Fruit fly (Drosophila melanogaster) whole organism, embryonic: ENCODE results near the gene CG13108.

Source experiments
- ATbp ChIP-seq: fragments of 200-800 bp; sonication (Bioruptor generic); optimal IDR thresholded peaks from 2 replicates; lab custom pipeline; 2017; ENCODE audit warnings: missing biosample characterization, mild to moderate bottlenecking, missing genetic modification characterization, missing genetic modification reagents
- Atf6 ChIP-seq: fragments of 200-800 bp; sonication (Bioruptor generic); IDR thresholded peaks from 2 replicates; pipeline ENCODE4 v1.3.6; 2022; ENCODE audit warnings: missing biosample characterization, missing genetic modification characterization
- B-H1 ChIP-seq: fragments of 200-800 bp; sonication (Bioruptor generic); IDR thresholded peaks from 3 replicates; pipeline ENCODE4 v1.3.6; 2022; ENCODE audit warnings: missing biosample characterization, missing genetic modification characterization
- CG1024 ChIP-seq: fragments of 200-800 bp; sonication (Bioruptor generic); IDR thresholded peaks from 2 replicates; pipeline ENCODE4 v1.3.6; 2022; ENCODE audit warnings: missing biosample characterization, missing genetic modification characterization
- CG10274 ChIP-seq: fragments of 200-800 bp; sonication (Bioruptor generic); optimal IDR thresholded peaks from 3 replicates; lab custom pipeline; 2017; ENCODE audit warnings: missing biosample characterization, mild to moderate bottlenecking, missing genetic modification characterization
- CG10321 ChIP-seq: fragments of 200-800 bp; sonication (Bioruptor generic); IDR thresholded peaks from 2 replicates; pipeline ENCODE4 v1.3.6; 2022; ENCODE audit warnings: missing biosample characterization, missing genetic modification characterization
- CG10959 ChIP-seq: fragments of 200-800 bp; sonication (Bioruptor generic); IDR thresholded peaks from 2 replicates; pipeline ENCODE4 v1.3.6; 2022; ENCODE audit warnings: missing biosample characterization, missing genetic modification characterization
- CG10979 ChIP-seq: fragments of 200-800 bp; sonication (Bioruptor generic); optimal IDR thresholded peaks from 2 replicates; lab custom pipeline; 2018; ENCODE audit warnings: missing biosample characterization, mild to moderate bottlenecking, missing genetic modification characterization, moderate library complexity
- CG11398 ChIP-seq: fragments of 200-800 bp; sonication (Bioruptor generic); optimal IDR thresholded peaks from 2 replicates; lab custom pipeline; 2016; ENCODE audit warnings: missing biosample characterization, missing genetic modification characterization
- CG11560 ChIP-seq: fragments of 200-800 bp; sonication (Bioruptor generic); IDR thresholded peaks from 3 replicates; pipeline ENCODE4 v1.3.6; 2022; ENCODE audit warnings: missing biosample characterization, missing genetic modification characterization
- CG15011 ChIP-seq: fragments of 200-800 bp; sonication (Bioruptor generic); optimal IDR thresholded peaks from 3 replicates; lab custom pipeline; 2018; ENCODE audit warnings: missing biosample characterization, mild to moderate bottlenecking, missing genetic modification characterization
- CG15696 ChIP-seq: fragments of 200-800 bp; sonication (Bioruptor generic); optimal IDR thresholded peaks from 2 replicates; lab custom pipeline; 2019; ENCODE audit warnings: missing biosample characterization, mild to moderate bottlenecking, missing genetic modification characterization, moderate library complexity
- CG17568 ChIP-seq: fragments of 200-800 bp; sonication (Bioruptor generic); optimal IDR thresholded peaks from 2 replicates; lab custom pipeline; 2018; ENCODE audit warnings: missing biosample characterization, mild to moderate bottlenecking, missing genetic modification characterization, moderate library complexity
- CG1792 ChIP-seq: fragments of 200-800 bp; sonication (Bioruptor generic); optimal IDR thresholded peaks from 2 replicates; lab custom pipeline; 2016; ENCODE audit warnings: missing biosample characterization, missing genetic modification characterization
- CG30403 ChIP-seq: fragments of 200-800 bp; sonication (Bioruptor generic); optimal IDR thresholded peaks from 3 replicates; lab custom pipeline; 2016; ENCODE audit warnings: missing biosample characterization, missing genetic modification characterization
- CG34224 ChIP-seq: fragments of 200-800 bp; sonication (Bioruptor generic); IDR thresholded peaks from 3 replicates; pipeline ENCODE4 v1.3.6; 2022; ENCODE audit warnings: missing biosample characterization, missing genetic modification characterization; ENCODE audit not compliant: partially characterized antibody
- CG3838 ChIP-seq: fragments of 200-800 bp; sonication (Bioruptor generic); optimal IDR thresholded peaks from 3 replicates; lab custom pipeline; 2016; ENCODE audit warnings: missing biosample characterization, missing genetic modification characterization
- CG4360 ChIP-seq: fragments of 200-800 bp; sonication (Bioruptor generic); IDR thresholded peaks from 2 replicates; pipeline ENCODE4 v1.3.6; 2022; ENCODE audit warnings: missing biosample characterization, missing genetic modification characterization
- CG4730 ChIP-seq: fragments of 200-800 bp; sonication (Bioruptor generic); IDR thresholded peaks from 2 replicates; pipeline ENCODE4 v1.3.6; 2022; ENCODE audit warnings: missing biosample characterization, missing genetic modification characterization
- CG5953 ChIP-seq: fragments of 200-800 bp; sonication (Bioruptor generic); IDR thresholded peaks from 2 replicates; pipeline ENCODE4 v1.3.6; 2022; ENCODE audit warnings: missing biosample characterization, missing genetic modification characterization
- Doc2 ChIP-seq: fragments of 200-800 bp; sonication (Bioruptor generic); IDR thresholded peaks from 2 replicates; pipeline ENCODE4 v1.3.6; 2022; ENCODE audit warnings: missing biosample characterization, missing genetic modification characterization
- Doc3 ChIP-seq: fragments of 200-800 bp; sonication (Bioruptor generic); IDR thresholded peaks from 3 replicates; pipeline ENCODE4 v1.3.6; 2022; ENCODE audit warnings: missing biosample characterization, missing genetic modification characterization; ENCODE audit not compliant: partially characterized antibody
- Dref ChIP-seq: fragments of 200-800 bp; sonication (Bioruptor generic); IDR thresholded peaks from 2 replicates; pipeline ENCODE4 v1.3.6; 2022; ENCODE audit warnings: missing biosample characterization, missing genetic modification characterization
- Drgx ChIP-seq: fragments of 200-800 bp; sonication (Bioruptor generic); IDR thresholded peaks from 2 replicates; pipeline ENCODE4 v1.3.6; 2022; ENCODE audit warnings: missing biosample characterization, missing genetic modification characterization
- HLHmδ ChIP-seq: fragments of 200-800 bp; sonication (Bioruptor generic); optimal IDR thresholded peaks from 2 replicates; lab custom pipeline; 2018; ENCODE audit warnings: missing biosample characterization, mild to moderate bottlenecking, missing genetic modification characterization, moderate library complexity
- Hr51 ChIP-seq, 2 experiments: fragments of 200-800 bp; sonication (Bioruptor generic); optimal IDR thresholded peaks; 2 replicates in 1 of 2; 3 replicates in 1 of 2; lab custom pipeline; 2016 to 2018; ENCODE audit warnings: missing biosample characterization in 2 of 2, missing genetic modification characterization in 2 of 2, mild to moderate bottlenecking in 1 of 2, moderate library complexity in 1 of 2
- Hr78 ChIP-seq, 2 experiments: fragments of 200-800 bp in 1 of 2; fragments of >200 bp in 1 of 2; sonication (Bioruptor generic) in 1 of 2; optimal IDR thresholded peaks; 2 replicates each; lab custom pipeline; 2017 to 2019; ENCODE audit warnings: missing biosample characterization in 2 of 2, missing genetic modification characterization in 2 of 2, mild to moderate bottlenecking in 1 of 2, moderate library complexity in 1 of 2
- NC2β ChIP-seq: fragments of 200-800 bp; sonication (Bioruptor generic); optimal IDR thresholded peaks from 2 replicates; lab custom pipeline; 2016; ENCODE audit warnings: missing biosample characterization, missing genetic modification characterization
- Xrp1 ChIP-seq: fragments of 200-800 bp; sonication (Bioruptor generic); IDR thresholded peaks from 2 replicates; pipeline ENCODE4 v1.3.6; 2022; ENCODE audit warnings: missing biosample characterization, missing genetic modification characterization
- ara ChIP-seq: fragments of 200-800 bp; sonication (Bioruptor generic); IDR thresholded peaks from 2 replicates; pipeline ENCODE4 v1.3.6; 2022; ENCODE audit warnings: missing biosample characterization, missing genetic modification characterization
- bowl ChIP-seq: fragments of 200-800 bp; sonication (Bioruptor generic); IDR thresholded peaks from 2 replicates; pipeline ENCODE4 v1.3.6; 2022; ENCODE audit warnings: missing biosample characterization, missing genetic modification characterization
- cas ChIP-seq: fragments of 200-800 bp; sonication (Bioruptor generic); IDR thresholded peaks from 2 replicates; pipeline ENCODE4 v1.3.6; 2022; ENCODE audit warnings: missing biosample characterization, missing genetic modification characterization
- da ChIP-seq: fragments of 200-800 bp; sonication (Bioruptor generic); optimal IDR thresholded peaks from 2 replicates; lab custom pipeline; 2016; ENCODE audit warnings: missing biosample characterization, missing genetic modification characterization
- dysf ChIP-seq: fragments of 200-800 bp; sonication (Bioruptor generic); IDR thresholded peaks from 3 replicates; pipeline ENCODE4 v1.3.6; 2022; ENCODE audit warnings: missing biosample characterization, missing genetic modification characterization
- fd96Cb ChIP-seq: fragments of 200-800 bp; sonication (Bioruptor generic); optimal IDR thresholded peaks from 2 replicates; lab custom pipeline; 2018; ENCODE audit warnings: missing biosample characterization, mild to moderate bottlenecking, missing genetic modification characterization, moderate library complexity
- gfzf ChIP-seq: fragments of 200-800 bp; sonication (Bioruptor generic); optimal IDR thresholded peaks from 2 replicates; lab custom pipeline; 2016; ENCODE audit warnings: missing biosample characterization, mild to moderate bottlenecking, missing genetic modification characterization, moderate library complexity
- gsb ChIP-seq: fragments of 200-800 bp; sonication (Bioruptor generic); IDR thresholded peaks from 2 replicates; pipeline ENCODE4 v1.3.6; 2022; ENCODE audit warnings: missing biosample characterization, missing genetic modification characterization
- ham ChIP-seq: fragments of 200-800 bp; sonication (Bioruptor generic); IDR thresholded peaks from 2 replicates; pipeline ENCODE4 v1.3.6; 2022; ENCODE audit warnings: missing biosample characterization, missing genetic modification characterization
- insv ChIP-seq, 2 experiments: fragments of 200-800 bp; sonication (Bioruptor generic); optimal IDR thresholded peaks; 3 replicates each; lab custom pipeline; 2016 to 2018; ENCODE audit warnings: missing biosample characterization in 2 of 2, missing genetic modification characterization in 2 of 2
- lmd ChIP-seq: fragments of 200-800 bp; sonication (Bioruptor generic); IDR thresholded peaks from 2 replicates; pipeline ENCODE4 v1.3.6; 2022; ENCODE audit warnings: missing biosample characterization, missing genetic modification characterization
- lov ChIP-seq, 2 experiments: fragments of 200-800 bp in 1 of 2; fragments of >200 bp in 1 of 2; sonication (Bioruptor generic) in 1 of 2; IDR thresholded peaks in 1 of 2; optimal IDR thresholded peaks in 1 of 2; 2 replicates in 1 of 2; 3 replicates in 1 of 2; pipeline versions ENCODE4 v1.3.6 to Lab custom; 2017 to 2022; ENCODE audit warnings: missing biosample characterization in 1 of 2, missing genetic modification characterization in 1 of 2
- maf-S ChIP-seq: fragments of 200-800 bp; sonication (Bioruptor generic); optimal IDR thresholded peaks from 2 replicates; lab custom pipeline; 2016; ENCODE audit warnings: missing biosample characterization, missing genetic modification characterization
- mirr ChIP-seq: fragments of 200-800 bp; sonication (Bioruptor generic); optimal IDR thresholded peaks from 3 replicates; lab custom pipeline; 2018; ENCODE audit warnings: missing biosample characterization, mild to moderate bottlenecking, missing genetic modification characterization
- ranshi ChIP-seq: fragments of 200-800 bp; sonication (Bioruptor generic); IDR thresholded peaks from 2 replicates; pipeline ENCODE4 v1.3.6; 2022; ENCODE audit warnings: missing biosample characterization, missing genetic modification characterization
- stwl ChIP-seq: fragments of 200-800 bp; sonication (Bioruptor generic); optimal IDR thresholded peaks from 3 replicates; lab custom pipeline; 2018; ENCODE audit warnings: missing biosample characterization, mild to moderate bottlenecking, missing genetic modification characterization, moderate library complexity
- tll ChIP-seq, 2 experiments: fragments of 200-800 bp in 1 of 2; fragments of >200 bp in 1 of 2; sonication (Bioruptor generic) in 1 of 2; optimal IDR thresholded peaks; 2 replicates each; lab custom pipeline; 2017 to 2019; ENCODE audit warnings: missing biosample characterization in 2 of 2, missing genetic modification characterization in 2 of 2, mild to moderate bottlenecking in 1 of 2, moderate library complexity in 1 of 2
- tup ChIP-seq: fragments of 200-800 bp; sonication (Bioruptor generic); optimal IDR thresholded peaks from 2 replicates; lab custom pipeline; 2016; ENCODE audit warnings: missing biosample characterization, mild to moderate bottlenecking, missing genetic modification characterization, moderate library complexity
- zf30C ChIP-seq: fragments of 200-800 bp; sonication (Bioruptor generic); optimal IDR thresholded peaks from 3 replicates; lab custom pipeline; 2018; ENCODE audit warnings: missing biosample characterization, mild to moderate bottlenecking, missing genetic modification characterization

Gene CG13108

DNA sequence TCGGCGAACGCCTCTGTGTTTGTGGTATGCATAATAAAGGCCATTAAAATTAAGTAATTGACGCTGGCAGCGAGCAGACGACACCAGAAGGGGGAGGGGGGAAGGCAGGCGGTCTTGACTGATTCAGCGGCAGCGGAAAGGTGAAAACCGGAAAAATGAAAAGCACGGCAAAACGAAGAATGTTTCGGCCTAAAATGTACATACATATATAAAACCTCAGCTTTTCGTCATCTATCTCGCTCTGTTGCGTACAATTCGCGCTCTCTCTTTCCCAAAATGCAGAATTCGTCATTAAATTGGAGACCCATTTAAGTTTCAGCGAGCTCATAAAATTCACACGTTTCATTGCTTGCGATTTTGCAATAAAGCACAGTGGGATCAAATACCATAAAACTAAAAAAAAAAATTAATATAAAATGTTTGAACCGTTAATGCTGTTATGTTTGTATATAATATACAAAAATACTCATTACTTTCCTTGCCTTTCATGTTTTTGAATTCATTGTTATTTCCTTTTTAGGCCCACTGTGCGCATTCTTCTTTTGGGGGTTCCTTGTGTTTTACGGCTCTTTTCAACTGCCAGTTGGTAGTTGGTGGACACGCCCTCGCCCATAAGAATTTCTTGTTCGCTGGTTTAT, 4.1 kb downstream of the CG13108 start (continued):
- TF ChIP-seq gfzf (GFP tag; lab: Kevin White, UChicago) (no peak), CG10321 (GFP tag; lab: Robert Waterston, UW) (peak; percentile 44; the same call in 1 of the 2 replicates), da (GFP tag; lab: Kevin White, UChicago) (no peak), CG10274 (GFP tag; lab: Kevin White, UChicago) (no peak), ara (GFP tag; lab: Robert Waterston, UW) (peak; percentile 68; the same call in 1 of the 2 replicates), maf-S (GFP tag; lab: Kevin White, UChicago) (no peak), B-H1 (GFP tag; lab: Robert Waterston, UW) (peak; percentile 54; the same call in 1 of the 3 replicates), CG30403 (GFP tag; lab: Kevin White, UChicago) (peak; percentile 67), Xrp1 (peak; percentile 90), HLHmδ (GFP tag; lab: Kevin White, UChicago) (no peak), lov (optimal IDR thresholded peaks at IDR 0.05; lab: Kevin White, UChicago) (no peak), lov (GFP tag; IDR thresholded peaks at IDR 0.05; lab: Robert Waterston, UW) (0 out of 3 replicates have a peak, but pooled peaks have one; percentile 57), tup (GFP tag; lab: Kevin White, UChicago) (no peak), ranshi (peak; percentile 64; the same call in 1 of the 2 replicates), stwl (tag; lab: Kevin White, UChicago) (peak; percentile 10), Drgx (GFP tag; lab: Robert Waterston, UW) (peak; percentile 75), CG4730 (peak; percentile 43; the same call in 1 of the 2 replicates), fd96Cb (tag; lab: Kevin White, UChicago) (peak; percentile 71), dysf (GFP tag; lab: Robert Waterston, UW) (peak; percentile 83; the same call in 2 of the 3 replicates), Doc2 (GFP tag; lab: Robert Waterston, UW) (no peak), CG10979 (tag; lab: Kevin White, UChicago) (peak; percentile 80), CG11560 (tag; lab: Robert Waterston, UW) (no peak), Hr51 (GFP tag; optimal IDR thresholded peaks at IDR 0.05; lab: Kevin White, UChicago) (peak in 1 of 2 experiments; percentile 72), NC2β (GFP tag; lab: Kevin White, UChicago) (peak; percentile 20), CG10959 (GFP tag; lab: Robert Waterston, UW) (peak; percentile 52; the same call in 1 of the 2 replicates), bowl (GFP tag; lab: Robert Waterston, UW) (peak; percentile 57; the same call in 1 of the 2 replicates), CG1024 (GFP tag; lab: Robert Waterston, UW) (peak; percentile 70; the same call in 1 of the 2 replicates), ATbp (peak; percentile 75), Hr78 (GFP tag; optimal IDR thresholded peaks at IDR 0.05; lab: Kevin White, UChicago) (no peak), Dref (GFP tag; lab: Robert Waterston, UW) (no peak), CG11398 (GFP tag; lab: Kevin White, UChicago) (no peak), tll (GFP tag; optimal IDR thresholded peaks at IDR 0.05; lab: Kevin White, UChicago) (no peak), lmd (peak; percentile 75; the same call in 1 of the 2 replicates), gsb (GFP tag; lab: Robert Waterston, UW) (no peak), CG15011 (peak; percentile 24), cas (no peak), CG15696 (peak; percentile 32), ham (GFP tag; lab: Robert Waterston, UW) (no peak), zf30C (no peak), CG5953 (GFP tag; lab: Robert Waterston, UW) (peak; percentile 65; the same call in 1 of the 2 replicates), mirr (no peak), Doc3 (GFP tag; lab: Robert Waterston, UW) (0 out of 3 replicates have a peak, but pooled peaks have one; percentile 12), insv (GFP tag; optimal IDR thresholded peaks at IDR 0.05; lab: Kevin White, UChicago) (no peak), CG17568 (GFP tag; lab: Kevin White, UChicago) (no peak), CG1792 (GFP tag; lab: Kevin White, UChicago) (peak; percentile 9), CG4360 (GFP tag; lab: Robert Waterston, UW) (peak; percentile 13; the same call in 1 of the 2 replicates), Atf6 (GFP tag; lab: Robert Waterston, UW) (peak; percentile 73; the same call in 1 of the 2 replicates), CG34224 (GFP tag; lab: Robert Waterston, UW) (no peak), CG3838 (GFP tag; lab: Kevin White, UChicago) (no peak)
